Worm (Caenorhabditis elegans): Measurements from ENCODE around the gene gon-1.
A peak's percentile ranks its signal among the peaks of the same experiment; 100 is the strongest.

Gene gon-1

ce11 chrIV:9933580-9933979 lies 19.7 kb downstream of the gon-1 start, which contains the start of gene spe-29:
TSS of gene spe-29 (plus strand) at chrIV:9933880.
- TF ChIP-seq nhr-11 (tag; optimal IDR thresholded peaks at IDR 0.05) (no peak), zip-5 (tag; optimal IDR thresholded peaks at IDR 0.05) (no peak), ceh-19 (GFP tag; optimal IDR thresholded peaks at IDR 0.05) (no peak), nhr-232 (tag; optimal IDR thresholded peaks at IDR 0.05) (no peak), K02D7.2 (tag; optimal IDR thresholded peaks at IDR 0.05) (no peak), lin-11 (tag; optimal IDR thresholded peaks at IDR 0.05) (no peak), F13H6.1 (tag; optimal IDR thresholded peaks at IDR 0.05) (no peak), ceh-18 (tag; optimal IDR thresholded peaks at IDR 0.05) (no peak), T23F11.4 (GFP tag; optimal IDR thresholded peaks at IDR 0.05) (no peak), pag-3 (tag; optimal IDR thresholded peaks at IDR 0.05; ENCODE audit: borderline replicate concordance) (no peak), syd-9 (tag; optimal IDR thresholded peaks at IDR 0.05) (no peak), ets-4 (tag; optimal IDR thresholded peaks at IDR 0.05) (no peak), fkh-10 (GFP tag; optimal IDR thresholded peaks at IDR 0.05) (no peak), mec-3 (tag; optimal IDR thresholded peaks at IDR 0.05; ENCODE audit: borderline replicate concordance) (no peak), fkh-6 (tag; optimal IDR thresholded peaks at IDR 0.05) (no peak), ceh-9 (tag; optimal IDR thresholded peaks at IDR 0.05) (no peak), hlh-13 (GFP tag; optimal IDR thresholded peaks at IDR 0.05) (no peak)

ce11 chrIV:9932055-9932454 lies 21.2 kb downstream of the gon-1 start, which contains the start of the genes trmt-10A and F25H8.2:
TSS of gene trmt-10A (minus strand) at chrIV:9932213.
TSS of gene F25H8.2 (plus strand) at chrIV:9932235.
- TF ChIP-seq sdc-2 (tag; optimal IDR thresholded peaks at IDR 0.05), result no peak
- peak; percentile 74 for TF ChIP-seq unc-42 (tag; optimal IDR thresholded peaks at IDR 0.05)
- no peak for TF ChIP-seq pag-3 (tag; optimal IDR thresholded peaks at IDR 0.05; ENCODE audit: borderline replicate concordance)
- no peak for TF ChIP-seq ceh-19 (GFP tag; optimal IDR thresholded peaks at IDR 0.05)
- peak; percentile 21 for TF ChIP-seq ceh-14 (tag; optimal IDR thresholded peaks at IDR 0.05)
- TF ChIP-seq unc-86 (tag; optimal IDR thresholded peaks at IDR 0.05), result no peak

ce11 chrIV:9928180-9928896 lies 24.9 kb downstream of the gon-1 start, which contains the start of gene dur-1:
TSS of gene dur-1 (minus strand) at chrIV:9928230.
- TF ChIP-seq pag-3 (tag; optimal IDR thresholded peaks at IDR 0.05; ENCODE audit: borderline replicate concordance) (no peak), tbx-7 (tag; optimal IDR thresholded peaks at IDR 0.05) (no peak), nfya-1 (tag; optimal IDR thresholded peaks at IDR 0.05) (peak; percentile 4), unc-3 (GFP tag; conservative IDR thresholded peaks at IDR 0.05) (no peak), unc-3 (tag; optimal IDR thresholded peaks at IDR 0.05) (no peak), ceh-18 (tag; optimal IDR thresholded peaks at IDR 0.05) (peak; percentile 53), unc-55 (GFP tag; optimal IDR thresholded peaks at IDR 0.05) (peak; percentile 41), rnt-1 (tag; optimal IDR thresholded peaks at IDR 0.05) (peak; percentile 8), hlh-15 (tag; optimal IDR thresholded peaks at IDR 0.05) (no peak), ceh-48 (tag; optimal IDR thresholded peaks at IDR 0.05) (no peak)

ce11 chrIV:9924419-9924818 lies 28.8 kb downstream of the gon-1 start:
- TF ChIP-seq madf-2 (tag; optimal IDR thresholded peaks at IDR 0.05) (no peak), unc-3 (GFP tag; conservative IDR thresholded peaks at IDR 0.05) (no peak), unc-3 (tag; optimal IDR thresholded peaks at IDR 0.05) (no peak), T23F11.4 (GFP tag; optimal IDR thresholded peaks at IDR 0.05) (no peak)

ce11 chrIV:9920426-9920825 lies 32.8 kb downstream of the gon-1 start:
- TF ChIP-seq ceh-31 (tag; optimal IDR thresholded peaks at IDR 0.05) (no peak), ceh-30 (tag; optimal IDR thresholded peaks at IDR 0.05) (no peak), ceh-18 (tag; optimal IDR thresholded peaks at IDR 0.05) (no peak)

- no peak for TF ChIP-seq nhr-232 (tag; optimal IDR thresholded peaks at IDR 0.05)
- no peak for TF ChIP-seq T23F11.4 (GFP tag; optimal IDR thresholded peaks at IDR 0.05)
- no peak for TF ChIP-seq gmeb-2 (tag; optimal IDR thresholded peaks at IDR 0.05)
- no peak for TF ChIP-seq pha-4 (tag; optimal IDR thresholded peaks at IDR 0.05)
- TF ChIP-seq C08G9.2 (tag; optimal IDR thresholded peaks at IDR 0.05), result no peak
- TF ChIP-seq lin-11 (tag; optimal IDR thresholded peaks at IDR 0.05), result no peak
- no peak for TF ChIP-seq unc-42 (tag; optimal IDR thresholded peaks at IDR 0.05)
- no peak for TF ChIP-seq sox-4 (tag; optimal IDR thresholded peaks at IDR 0.05)
- TF ChIP-seq C38D4.7 (GFP tag; optimal IDR thresholded peaks at IDR 0.05), result no peak
These were observed 35.2 kb downstream of the gon-1 start for ce11 chrIV:9918021-9918420.

Data from whole organism, late embryonic.